Fruit fly (Drosophila melanogaster): Measurements from ENCODE around the gene CG1907.

The CG1907 gene

dm6 chr3R:29620712-29621479 is 2.0 kb downstream of the CG1907 start:
- TF ChIP-seq CG11294 (GFP tag; IDR thresholded peaks at IDR 0.05) = no peak
- no peak for TF ChIP-seq Ets21C (GFP tag; optimal IDR thresholded peaks at IDR 0.05)
- no peak for TF ChIP-seq CG9139 (GFP tag; optimal IDR thresholded peaks at IDR 0.05)
- TF ChIP-seq fkh (GFP tag; optimal IDR thresholded peaks at IDR 0.05) = peak; percentile 20
- peak; percentile 99 for TF ChIP-seq svp (GFP tag)
- TF ChIP-seq Gug (GFP tag; IDR thresholded peaks at IDR 0.05) = no peak
- no peak for TF ChIP-seq Sox15 (GFP tag; optimal IDR thresholded peaks at IDR 0.05)
- TF ChIP-seq Hr38 (GFP tag; optimal IDR thresholded peaks at IDR 0.05) = no peak
- TF ChIP-seq dac (GFP tag; optimal IDR thresholded peaks at IDR 0.05) = no peak
- TF ChIP-seq Hr39 (GFP tag; optimal IDR thresholded peaks at IDR 0.05) = peak; percentile 2
- no peak for TF ChIP-seq Blimp-1 (GFP tag; optimal IDR thresholded peaks at IDR 0.05)
- TF ChIP-seq salr (GFP tag; optimal IDR thresholded peaks at IDR 0.05) = no peak
- TF ChIP-seq ss (GFP tag; optimal IDR thresholded peaks at IDR 0.05) = peak in 1 of 2 experiments; percentile 18
- peak; percentile 50 for TF ChIP-seq vri (GFP tag; optimal IDR thresholded peaks at IDR 0.05)

dm6 chr3R:29625883-29626282 is 7.0 kb downstream of the CG1907 start:
- no peak for TF ChIP-seq CG6792 (GFP tag; optimal IDR thresholded peaks at IDR 0.05)
- TF ChIP-seq dac (GFP tag; optimal IDR thresholded peaks at IDR 0.05) = no peak
- TF ChIP-seq CG11902 (GFP tag; optimal IDR thresholded peaks at IDR 0.05) = no peak
- TF ChIP-seq Blimp-1 (GFP tag; optimal IDR thresholded peaks at IDR 0.05) = no peak
- TF ChIP-seq Sox14 (GFP tag; optimal IDR thresholded peaks at IDR 0.05) = peak; percentile 31
- TF ChIP-seq Met (GFP tag; optimal IDR thresholded peaks at IDR 0.05) = peak; percentile 13
- TF ChIP-seq CG6808 (GFP tag; optimal IDR thresholded peaks at IDR 0.05) = no peak
- no peak for TF ChIP-seq CG9139 (GFP tag; optimal IDR thresholded peaks at IDR 0.05)
- no peak for TF ChIP-seq vri (GFP tag; optimal IDR thresholded peaks at IDR 0.05)
- TF ChIP-seq CG16779 (tag; optimal IDR thresholded peaks at IDR 0.05) = no peak
- TF ChIP-seq CG8632 (GFP tag; optimal IDR thresholded peaks at IDR 0.05) = peak; percentile 16
- peak; percentile 30 for TF ChIP-seq CG10631 (GFP tag; optimal IDR thresholded peaks at IDR 0.05)
- TF ChIP-seq CG8119 (GFP tag; IDR thresholded peaks at IDR 0.05) = no peak
- peak; percentile 23 for TF ChIP-seq Sox102F (GFP tag; optimal IDR thresholded peaks at IDR 0.05)
- TF ChIP-seq CG8319 (GFP tag; optimal IDR thresholded peaks at IDR 0.05) = no peak
- peak; percentile 28 for TF ChIP-seq acj6 (GFP tag; optimal IDR thresholded peaks at IDR 0.05)
- peak; percentile 23 for TF ChIP-seq topi (GFP tag; optimal IDR thresholded peaks at IDR 0.05)
- 0 out of 2 replicates have a peak, but pooled peaks have one; percentile 17 for TF ChIP-seq CG11294 (GFP tag; IDR thresholded peaks at IDR 0.05)
- TF ChIP-seq Gug (GFP tag; IDR thresholded peaks at IDR 0.05) = peak; percentile 27; the same call in 1 of the 2 replicates
- TF ChIP-seq CG1621 (tag; optimal IDR thresholded peaks at IDR 0.05) = peak; percentile 27
- TF ChIP-seq lz (GFP tag; optimal IDR thresholded peaks at IDR 0.05) = peak; percentile 28
- TF ChIP-seq Hr38 (GFP tag; optimal IDR thresholded peaks at IDR 0.05) = no peak
- TF ChIP-seq OdsH (GFP tag; optimal IDR thresholded peaks at IDR 0.05) = peak; percentile 22
- no peak for TF ChIP-seq esn (GFP tag; optimal IDR thresholded peaks at IDR 0.05)
- TF ChIP-seq CG34406 (GFP tag; optimal IDR thresholded peaks at IDR 0.05) = peak; percentile 16
- TF ChIP-seq CG6276 (GFP tag; optimal IDR thresholded peaks at IDR 0.05) = no peak
- no peak for TF ChIP-seq fkh (GFP tag; optimal IDR thresholded peaks at IDR 0.05)
- TF ChIP-seq CG6854 (GFP tag; optimal IDR thresholded peaks at IDR 0.05) = no peak
- TF ChIP-seq CG7368 (GFP tag; optimal IDR thresholded peaks at IDR 0.05) = no peak
- no peak for TF ChIP-seq Sox15 (GFP tag; optimal IDR thresholded peaks at IDR 0.05)
- TF ChIP-seq CG15336 (GFP tag; IDR thresholded peaks at IDR 0.05) = no peak
- TF ChIP-seq CG32006 (GFP tag; optimal IDR thresholded peaks at IDR 0.05) = peak; percentile 12
- TF ChIP-seq Eip93F (GFP tag; optimal IDR thresholded peaks at IDR 0.05) = no peak
- TF ChIP-seq Hr39 (GFP tag; optimal IDR thresholded peaks at IDR 0.05) = peak; percentile 27
- no peak for TF ChIP-seq ss (GFP tag; optimal IDR thresholded peaks at IDR 0.05)
- no peak for TF ChIP-seq CG4318 (GFP tag; optimal IDR thresholded peaks at IDR 0.05)
- TF ChIP-seq CG3032 (tag; optimal IDR thresholded peaks at IDR 0.05) = no peak
- TF ChIP-seq fd59A (GFP tag; optimal IDR thresholded peaks at IDR 0.05) = no peak
- TF ChIP-seq Smox (GFP tag; optimal IDR thresholded peaks at IDR 0.05) = peak; percentile 26
- peak; percentile 19 for TF ChIP-seq Hr4 (GFP tag; optimal IDR thresholded peaks at IDR 0.05)
- no peak for TF ChIP-seq fd85E (GFP tag; optimal IDR thresholded peaks at IDR 0.05)
- TF ChIP-seq CG3919 (GFP tag; optimal IDR thresholded peaks at IDR 0.05) = peak; percentile 13
- peak; percentile 34 for TF ChIP-seq Ets96B (tag; optimal IDR thresholded peaks at IDR 0.05)
- no peak for TF ChIP-seq salr (GFP tag; optimal IDR thresholded peaks at IDR 0.05)
- peak; percentile 24 for TF ChIP-seq Eip75B (GFP tag; optimal IDR thresholded peaks at IDR 0.05)
